Fruit fly (Drosophila melanogaster) whole organism, embryonic: ENCODE data around the gene Mks1.

Source experiments
- Atf6 ChIP-seq: fragments of 200-800 bp; sonication (Bioruptor generic); IDR thresholded peaks from 2 replicates; pipeline ENCODE4 v1.3.6; 2022; ENCODE audit warnings: missing biosample characterization, missing genetic modification characterization
- Blimp-1 ChIP-seq: fragments of 200-800 bp; sonication (Bioruptor generic); optimal IDR thresholded peaks from 3 replicates; lab custom pipeline; 2018; ENCODE audit warnings: missing biosample characterization, missing genetic modification characterization, mild to moderate bottlenecking, moderate library complexity, missing genetic modification reagents
- CG1024 ChIP-seq: fragments of 200-800 bp; sonication (Bioruptor generic); IDR thresholded peaks from 2 replicates; pipeline ENCODE4 v1.3.6; 2022; ENCODE audit warnings: missing biosample characterization, missing genetic modification characterization
- CG11456 ChIP-seq: fragments of 200-800 bp; sonication (Bioruptor generic); IDR thresholded peaks from 3 replicates; pipeline ENCODE4 v1.3.6; 2022; ENCODE audit warnings: missing biosample characterization, missing genetic modification characterization
- CG11504 ChIP-seq: fragments of 200-800 bp; sonication (Bioruptor generic); optimal IDR thresholded peaks from 3 replicates; lab custom pipeline; 2019; ENCODE audit warnings: missing biosample characterization, mild to moderate bottlenecking, missing genetic modification characterization, moderate library complexity
- CG15011 ChIP-seq: fragments of 200-800 bp; sonication (Bioruptor generic); optimal IDR thresholded peaks from 3 replicates; lab custom pipeline; 2018; ENCODE audit warnings: missing biosample characterization, mild to moderate bottlenecking, missing genetic modification characterization
- CG1603 ChIP-seq: fragments of 200-800 bp; sonication (Bioruptor generic); optimal IDR thresholded peaks from 2 replicates; lab custom pipeline; 2019; ENCODE audit warnings: missing biosample characterization, mild to moderate bottlenecking, missing genetic modification characterization, moderate library complexity
- CG17568 ChIP-seq: fragments of 200-800 bp; sonication (Bioruptor generic); optimal IDR thresholded peaks from 2 replicates; lab custom pipeline; 2018; ENCODE audit warnings: missing biosample characterization, mild to moderate bottlenecking, missing genetic modification characterization, moderate library complexity
- CG18599 ChIP-seq: fragments of 200-800 bp; sonication (Bioruptor generic); optimal IDR thresholded peaks from 3 replicates; lab custom pipeline; 2017; ENCODE audit warnings: missing biosample characterization, missing genetic modification characterization, mild to moderate bottlenecking, moderate library complexity, missing genetic modification reagents
- CG32532 ChIP-seq: fragments of 200-800 bp; sonication (Bioruptor generic); IDR thresholded peaks from 2 replicates; pipeline ENCODE4 v1.3.6; 2022; ENCODE audit warnings: missing biosample characterization, missing genetic modification characterization
- CG32767 ChIP-seq: fragments of 200-800 bp; sonication (Bioruptor generic); IDR thresholded peaks from 2 replicates; pipeline ENCODE4 v1.3.6; 2022; ENCODE audit warnings: missing biosample characterization, missing genetic modification characterization
- CG4282 ChIP-seq: fragments of 200-800 bp; sonication (Bioruptor generic); optimal IDR thresholded peaks from 2 replicates; lab custom pipeline; 2016; ENCODE audit warnings: missing biosample characterization, missing genetic modification characterization
- CG4424 ChIP-seq: fragments of 200-800 bp; sonication (Bioruptor generic); optimal IDR thresholded peaks from 3 replicates; lab custom pipeline; 2016; ENCODE audit warnings: missing biosample characterization, missing genetic modification characterization
- CG4730 ChIP-seq: fragments of 200-800 bp; sonication (Bioruptor generic); IDR thresholded peaks from 2 replicates; pipeline ENCODE4 v1.3.6; 2022; ENCODE audit warnings: missing biosample characterization, missing genetic modification characterization
- CG6683 ChIP-seq: fragments of 200-800 bp; sonication (Bioruptor generic); optimal IDR thresholded peaks from 2 replicates; lab custom pipeline; 2017; ENCODE audit warnings: missing biosample characterization, mild to moderate bottlenecking, missing genetic modification characterization, missing genetic modification reagents
- CG6689 ChIP-seq: fragments of 200-800 bp; sonication (Bioruptor generic); IDR thresholded peaks from 2 replicates; pipeline ENCODE4 v1.3.6; 2022; ENCODE audit warnings: missing biosample characterization, missing genetic modification characterization
- CG7839 ChIP-seq: fragments of 200-800 bp; sonication (Bioruptor generic); optimal IDR thresholded peaks from 3 replicates; lab custom pipeline; 2018; ENCODE audit warnings: missing biosample characterization, mild to moderate bottlenecking, missing genetic modification characterization, moderate library complexity
- CG9727 ChIP-seq: fragments of 200-800 bp; sonication (Bioruptor generic); optimal IDR thresholded peaks from 3 replicates; lab custom pipeline; 2017; ENCODE audit warnings: missing biosample characterization, mild to moderate bottlenecking, missing genetic modification characterization
- CG9817 ChIP-seq: fragments of 200-800 bp; sonication (Bioruptor generic); optimal IDR thresholded peaks from 2 replicates; lab custom pipeline; 2018; ENCODE audit warnings: missing biosample characterization, mild to moderate bottlenecking, missing genetic modification characterization, moderate library complexity
- CG9876 ChIP-seq: fragments of 200-800 bp; sonication (Bioruptor generic); optimal IDR thresholded peaks from 2 replicates; lab custom pipeline; 2016; ENCODE audit warnings: missing biosample characterization, missing genetic modification characterization
- Doc2 ChIP-seq: fragments of 200-800 bp; sonication (Bioruptor generic); IDR thresholded peaks from 2 replicates; pipeline ENCODE4 v1.3.6; 2022; ENCODE audit warnings: missing biosample characterization, missing genetic modification characterization
- Ets65A ChIP-seq: fragments of 200-800 bp; sonication (Bioruptor generic); peaks from one replicate; lab custom pipeline; 2016; ENCODE audit warnings: missing biosample characterization, missing genetic modification characterization
- Hr39 ChIP-seq: fragments of >200 bp; optimal IDR thresholded peaks from 2 replicates; lab custom pipeline; 2017
- MBD-R2 ChIP-seq: fragments of 200-800 bp; sonication (Bioruptor generic); IDR thresholded peaks from 2 replicates; pipeline ENCODE4 v1.3.6; 2022; ENCODE audit warnings: missing biosample characterization, missing genetic modification characterization
- NC2β ChIP-seq: fragments of 200-800 bp; sonication (Bioruptor generic); optimal IDR thresholded peaks from 2 replicates; lab custom pipeline; 2016; ENCODE audit warnings: missing biosample characterization, missing genetic modification characterization
- Nf-YA ChIP-seq: fragments of 200-800 bp; sonication (Bioruptor generic); IDR thresholded peaks from 2 replicates; pipeline ENCODE4 v1.3.6; 2022; ENCODE audit warnings: missing biosample characterization, missing genetic modification characterization
- Sin3A ChIP-seq: fragments of >200 bp; optimal IDR thresholded peaks from 2 replicates; lab custom pipeline; 2018
- Sox102F ChIP-seq: fragments of 200-800 bp; sonication (Bioruptor generic); optimal IDR thresholded peaks from 2 replicates; lab custom pipeline; 2018; ENCODE audit warnings: missing biosample characterization, mild to moderate bottlenecking, missing genetic modification characterization, moderate library complexity
- Ssrp ChIP-seq: fragments of 200-800 bp; sonication (Bioruptor generic); optimal IDR thresholded peaks from 2 replicates; lab custom pipeline; 2018; ENCODE audit warnings: missing biosample characterization, mild to moderate bottlenecking, missing genetic modification characterization, moderate library complexity
- Xrp1 ChIP-seq: fragments of 200-800 bp; sonication (Bioruptor generic); IDR thresholded peaks from 2 replicates; pipeline ENCODE4 v1.3.6; 2022; ENCODE audit warnings: missing biosample characterization, missing genetic modification characterization
- ap ChIP-seq: fragments of 200-800 bp; sonication (Bioruptor generic); IDR thresholded peaks from 2 replicates; pipeline ENCODE4 v1.3.6; 2022; ENCODE audit warnings: missing biosample characterization, missing genetic modification characterization
- ash1 ChIP-seq: fragments of 200-800 bp; sonication (Bioruptor generic); optimal IDR thresholded peaks from 2 replicates; lab custom pipeline; 2018; ENCODE audit warnings: missing biosample characterization, mild to moderate bottlenecking, missing genetic modification characterization
- br ChIP-seq: fragments of >200 bp; optimal IDR thresholded peaks from 2 replicates; lab custom pipeline; 2017
- btn ChIP-seq: fragments of 200-800 bp; sonication (Bioruptor generic); optimal IDR thresholded peaks from 2 replicates; lab custom pipeline; 2016; ENCODE audit warnings: missing biosample characterization, missing genetic modification characterization
- chif ChIP-seq, 2 experiments: fragments of 200-800 bp; sonication (Bioruptor generic); optimal IDR thresholded peaks; 3 replicates each; lab custom pipeline; 2016; ENCODE audit warnings: missing biosample characterization in 2 of 2, missing genetic modification characterization in 2 of 2
- cwo ChIP-seq: fragments of 200-800 bp; sonication (Bioruptor generic); optimal IDR thresholded peaks from 3 replicates; lab custom pipeline; 2017; ENCODE audit warnings: missing biosample characterization, missing genetic modification characterization, mild to moderate bottlenecking, moderate library complexity, missing genetic modification reagents
- dmrt99B ChIP-seq: fragments of 200-800 bp; sonication (Bioruptor generic); optimal IDR thresholded peaks from 2 replicates; lab custom pipeline; 2018; ENCODE audit warnings: missing biosample characterization, mild to moderate bottlenecking, missing genetic modification characterization, moderate library complexity
- fd64A ChIP-seq: fragments of 200-800 bp; sonication (Bioruptor generic); optimal IDR thresholded peaks from 3 replicates; lab custom pipeline; 2018; ENCODE audit warnings: missing biosample characterization, mild to moderate bottlenecking, missing genetic modification characterization
- gem ChIP-seq: fragments of 200-800 bp; sonication (Bioruptor generic); optimal IDR thresholded peaks from 2 replicates; lab custom pipeline; 2019; ENCODE audit warnings: missing biosample characterization, mild to moderate bottlenecking, missing genetic modification characterization, moderate library complexity
- grau ChIP-seq: fragments of 200-800 bp; optimal IDR thresholded peaks from 3 replicates; lab custom pipeline; 2019; ENCODE audit warnings: missing biosample characterization, mild to moderate bottlenecking, missing genetic modification characterization, moderate library complexity
- her ChIP-seq: fragments of 200-800 bp; sonication (Bioruptor generic); optimal IDR thresholded peaks from 2 replicates; lab custom pipeline; 2016; ENCODE audit warnings: missing biosample characterization, missing genetic modification characterization
- lab ChIP-seq: fragments of 200-800 bp; sonication (Bioruptor generic); optimal IDR thresholded peaks from 3 replicates; lab custom pipeline; 2017; ENCODE audit warnings: missing biosample characterization, missing genetic modification characterization, mild to moderate bottlenecking, moderate library complexity, missing genetic modification reagents
- lmd ChIP-seq: fragments of 200-800 bp; sonication (Bioruptor generic); IDR thresholded peaks from 2 replicates; pipeline ENCODE4 v1.3.6; 2022; ENCODE audit warnings: missing biosample characterization, missing genetic modification characterization
- prd ChIP-seq, 3 experiments: fragments of >200 bp in 2 of 3; fragments of 200-800 bp in 1 of 3; sonication (Bioruptor generic) in 1 of 3; optimal IDR thresholded peaks in 2 of 3; IDR thresholded peaks in 1 of 3; 2 replicates in 2 of 3; 3 replicates in 1 of 3; pipeline versions ENCODE4 v1.3.6 to Lab custom; 2017 to 2022; ENCODE audit warnings: missing biosample characterization in 1 of 3, missing genetic modification characterization in 1 of 3
- row ChIP-seq: fragments of 200-800 bp; sonication (Bioruptor generic); IDR thresholded peaks from 3 replicates; pipeline ENCODE4 v1.3.6; 2022; ENCODE audit warnings: missing biosample characterization, missing genetic modification characterization
- sens ChIP-seq: fragments of 200-800 bp; sonication (Bioruptor generic); peaks from one replicate; lab custom pipeline; 2016; ENCODE audit warnings: missing biosample characterization, missing genetic modification characterization
- tin ChIP-seq: fragments of 200-800 bp; sonication (Bioruptor generic); optimal IDR thresholded peaks from 3 replicates; lab custom pipeline; 2016; ENCODE audit warnings: missing biosample characterization, missing genetic modification characterization

Mks1 gene

dm6 chrX:12539215-12539614, 42.8 kb upstream of the Mks1 start (continued):
- TF ChIP-seq CG4424 (GFP tag; lab: Kevin White, UChicago): peak; percentile 8
- peak; percentile 24; the same call in 1 of the 2 replicates for TF ChIP-seq Atf6 (GFP tag; lab: Robert Waterston, UW)
- peak; percentile 31; the same call in 1 of the 2 replicates for TF ChIP-seq ap
- TF ChIP-seq CG1603 (tag; lab: Kevin White, UChicago): peak; percentile 49
- no peak for TF ChIP-seq prd (optimal IDR thresholded peaks at IDR 0.05; lab: Kevin White, UChicago)
- 0 out of 3 replicates have a peak, but pooled peaks have one; percentile 5 for TF ChIP-seq prd (GFP tag; IDR thresholded peaks at IDR 0.05; lab: Robert Waterston, UW)
- peak; percentile 14 for TF ChIP-seq tin (GFP tag; lab: Kevin White, UChicago)
- peak; percentile 8; the same call in 1 of the 2 replicates for TF ChIP-seq CG1024 (GFP tag; lab: Robert Waterston, UW)
- peak; percentile 25 for TF ChIP-seq CG9817 (tag; lab: Kevin White, UChicago)
- peak; percentile 8; the same call in 1 of the 2 replicates for TF ChIP-seq lmd (GFP tag; lab: Robert Waterston, UW)
- TF ChIP-seq CG9727 (GFP tag; lab: Kevin White, UChicago): peak; percentile 16
- TF ChIP-seq grau (tag; lab: Kevin White, UChicago): peak; percentile 39
- no peak for TF ChIP-seq cwo
- TF ChIP-seq CG18599 (GFP tag; lab: Kevin White, UChicago): peak; percentile 56

DNA sequence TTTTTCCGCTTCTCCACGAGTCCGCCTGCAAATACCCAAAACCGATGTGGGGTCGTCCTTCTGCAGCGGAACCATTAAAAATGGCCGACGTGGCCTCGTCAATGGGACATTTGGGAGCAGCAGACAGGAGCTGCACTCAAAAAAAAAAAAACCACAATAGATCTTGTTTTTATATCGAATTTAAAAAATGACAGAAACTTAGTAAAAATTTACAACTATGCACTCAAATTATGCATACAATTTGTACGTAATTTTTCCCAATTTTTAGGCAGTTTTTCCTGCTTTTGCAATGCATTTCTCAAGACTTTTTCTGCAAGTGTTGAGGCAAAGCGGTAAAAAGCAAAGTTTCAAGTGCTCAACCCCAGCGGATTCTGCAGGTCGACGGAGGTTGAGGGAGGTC, 37.2 kb upstream of the Mks1 start:
- TF ChIP-seq CG6689 (GFP tag; lab: Robert Waterston, UW) (0 out of 2 replicates have a peak, but pooled peaks have one; percentile 9), br (no peak), gem (tag; lab: Kevin White, UChicago) (peak; percentile 24), Xrp1 (GFP tag; lab: Robert Waterston, UW) (no peak), sens (peak; percentile 54), lab (GFP tag; lab: Kevin White, UChicago) (peak; percentile 16), row (0 out of 3 replicates have a peak, but pooled peaks have one; percentile 21), dmrt99B (peak; percentile 13), her (GFP tag; lab: Kevin White, UChicago) (no peak), prd (optimal IDR thresholded peaks at IDR 0.05; lab: Kevin White, UChicago) (no peak), prd (GFP tag; IDR thresholded peaks at IDR 0.05; lab: Robert Waterston, UW) (0 out of 3 replicates have a peak, but pooled peaks have one; percentile 15), Sin3A (no peak), Ets65A (peak; percentile 16), Sox102F (GFP tag; lab: Kevin White, UChicago) (peak; percentile 14), Blimp-1 (GFP tag; lab: Kevin White, UChicago) (peak; percentile 1), CG4730 (GFP tag; lab: Robert Waterston, UW) (no peak), CG11504 (tag; lab: Kevin White, UChicago) (peak; percentile 22), CG11456 (GFP tag; lab: Robert Waterston, UW) (no peak), Doc2 (GFP tag; lab: Robert Waterston, UW) (no peak), CG7839 (tag; lab: Kevin White, UChicago) (peak; percentile 11)

DNA sequence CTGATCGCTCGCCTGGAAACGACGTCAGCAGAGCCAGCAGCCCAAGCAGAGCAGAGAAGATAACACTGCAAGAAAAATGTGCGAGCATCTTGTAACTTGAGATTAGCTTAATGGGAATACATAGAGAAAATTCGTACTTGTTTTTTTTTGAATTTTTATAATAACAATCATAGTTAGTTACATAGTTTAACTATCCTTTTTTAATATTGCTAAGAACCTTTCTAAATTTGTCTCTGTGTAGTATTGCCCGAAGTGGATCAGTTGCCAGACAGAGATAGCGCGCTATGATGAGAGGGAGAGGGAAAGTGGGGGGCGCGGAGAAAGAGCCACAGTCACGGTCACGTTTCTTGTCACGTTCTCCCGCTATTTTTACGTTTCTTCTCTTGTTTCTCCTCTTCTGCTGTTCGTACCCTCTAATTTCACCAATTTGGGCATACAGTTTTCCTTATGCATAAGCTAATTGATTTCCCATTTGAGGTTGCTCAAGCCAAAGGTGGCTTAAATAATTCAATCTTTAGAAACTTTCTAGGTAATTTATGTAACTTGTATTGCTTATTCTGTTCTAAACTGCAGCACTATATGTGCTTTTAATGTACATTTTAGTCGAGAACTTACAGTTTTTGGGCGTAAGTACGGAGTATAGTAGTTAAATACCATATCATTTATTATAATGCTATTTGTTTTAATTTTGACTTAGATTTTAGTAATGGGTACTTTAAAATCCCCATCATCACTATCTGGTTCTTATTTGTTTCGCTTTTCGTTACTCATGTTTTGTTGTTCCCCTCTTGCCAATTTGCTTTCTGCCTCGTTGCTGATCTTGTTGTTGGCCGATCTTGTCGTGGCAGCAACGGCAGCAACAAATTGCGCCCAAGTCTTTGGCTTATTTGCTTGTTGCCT, 14.6 kb upstream of the Mks1 start:
- TF ChIP-seq Hr39 (lab: Kevin White, UChicago) (no peak), CG4282 (GFP tag; lab: Kevin White, UChicago) (no peak), CG6683 (GFP tag; lab: Kevin White, UChicago) (peak; percentile 49), MBD-R2 (GFP tag; lab: Robert Waterston, UW) (peak; percentile 38; the same call in 1 of the 2 replicates), CG15011 (GFP tag; lab: Kevin White, UChicago) (peak; percentile 54), CG6689 (GFP tag; lab: Robert Waterston, UW) (peak; percentile 68), fd64A (GFP tag; lab: Kevin White, UChicago) (peak; percentile 59), CG32532 (GFP tag; lab: Robert Waterston, UW) (peak; percentile 76; the same call in 1 of the 2 replicates), chif (GFP tag; optimal IDR thresholded peaks at IDR 0.05; lab: Kevin White, UChicago) (peak; percentile 81 to 86), NC2β (peak; percentile 71), CG17568 (GFP tag; lab: Kevin White, UChicago) (peak; percentile 55), Nf-YA (GFP tag; lab: Robert Waterston, UW) (peak; percentile 45; the same call in 1 of the 2 replicates), CG9876 (peak; percentile 9), Ssrp (peak; percentile 83), CG32767 (GFP tag; lab: Robert Waterston, UW) (peak; percentile 70), btn (peak; percentile 68), ash1 (GFP tag; lab: Kevin White, UChicago) (no peak)
